Fruit fly (Drosophila melanogaster) whole organism, embryonic: ENCODE results near the gene vih.

Source experiments
- CG10565 ChIP-seq: fragments of 200-800 bp; sonication (Bioruptor generic); optimal IDR thresholded peaks from 3 replicates; lab custom pipeline; 2016; ENCODE audit warnings: missing biosample characterization, mild to moderate bottlenecking, missing genetic modification characterization
- CG11093 ChIP-seq: fragments of 200-800 bp; sonication (Bioruptor generic); IDR thresholded peaks from 3 replicates; pipeline ENCODE4 v1.3.6; 2022; ENCODE audit warnings: missing biosample characterization, missing genetic modification characterization
- CG11398 ChIP-seq: fragments of 200-800 bp; sonication (Bioruptor generic); optimal IDR thresholded peaks from 2 replicates; lab custom pipeline; 2016; ENCODE audit warnings: missing biosample characterization, missing genetic modification characterization
- CG11560 ChIP-seq: fragments of 200-800 bp; sonication (Bioruptor generic); IDR thresholded peaks from 3 replicates; pipeline ENCODE4 v1.3.6; 2022; ENCODE audit warnings: missing biosample characterization, missing genetic modification characterization
- CG12104 ChIP-seq: fragments of 200-800 bp; sonication (Bioruptor generic); optimal IDR thresholded peaks from 3 replicates; lab custom pipeline; 2016; ENCODE audit warnings: missing biosample characterization, missing genetic modification characterization
- CG12942 ChIP-seq: fragments of 200-800 bp; sonication (Bioruptor generic); optimal IDR thresholded peaks from 3 replicates; lab custom pipeline; 2016; ENCODE audit warnings: missing biosample characterization, missing genetic modification characterization
- CG13123 ChIP-seq: fragments of 200-800 bp; sonication (Bioruptor generic); optimal IDR thresholded peaks from 2 replicates; lab custom pipeline; 2016; ENCODE audit warnings: missing biosample characterization, missing genetic modification characterization
- CG15269 ChIP-seq: fragments of 200-800 bp; sonication (Bioruptor generic); optimal IDR thresholded peaks from 2 replicates; lab custom pipeline; 2018; ENCODE audit warnings: missing biosample characterization, mild to moderate bottlenecking, missing genetic modification characterization, moderate library complexity
- CG1602 ChIP-seq: fragments of 200-800 bp; sonication (Bioruptor generic); optimal IDR thresholded peaks from 3 replicates; lab custom pipeline; 2016; ENCODE audit warnings: missing biosample characterization, missing genetic modification characterization
- CG17361 ChIP-seq: fragments of 200-800 bp; sonication (Bioruptor generic); IDR thresholded peaks from 3 replicates; pipeline ENCODE4 v1.3.6; 2022; ENCODE audit warnings: missing biosample characterization, missing genetic modification characterization
- CG17568 ChIP-seq: fragments of 200-800 bp; sonication (Bioruptor generic); optimal IDR thresholded peaks from 2 replicates; lab custom pipeline; 2018; ENCODE audit warnings: missing biosample characterization, mild to moderate bottlenecking, missing genetic modification characterization, moderate library complexity
- CG2116 ChIP-seq: fragments of 200-800 bp; sonication (Bioruptor generic); optimal IDR thresholded peaks from 3 replicates; lab custom pipeline; 2018; ENCODE audit warnings: missing biosample characterization, mild to moderate bottlenecking, missing genetic modification characterization
- CG2889 ChIP-seq: fragments of 200-800 bp; sonication (Bioruptor generic); IDR thresholded peaks from 3 replicates; pipeline ENCODE4 v1.3.6; 2022; ENCODE audit warnings: missing biosample characterization, missing genetic modification characterization
- CG6175 ChIP-seq: fragments of 200-800 bp; sonication (Bioruptor generic); IDR thresholded peaks from 3 replicates; pipeline ENCODE4 v1.3.6; 2022; ENCODE audit warnings: missing biosample characterization, missing genetic modification characterization
- CG6683 ChIP-seq: fragments of 200-800 bp; sonication (Bioruptor generic); optimal IDR thresholded peaks from 2 replicates; lab custom pipeline; 2017; ENCODE audit warnings: missing biosample characterization, mild to moderate bottlenecking, missing genetic modification characterization, missing genetic modification reagents
- CG7786 ChIP-seq: fragments of 200-800 bp; sonication (Bioruptor generic); optimal IDR thresholded peaks from 2 replicates; lab custom pipeline; 2016; ENCODE audit warnings: missing biosample characterization, missing genetic modification characterization
- CG8765 ChIP-seq: fragments of 200-800 bp; sonication (Bioruptor generic); IDR thresholded peaks from 2 replicates; pipeline ENCODE4 v1.3.6; 2022; ENCODE audit warnings: missing biosample characterization, missing genetic modification characterization
- CTCF ChIP-seq: fragments of 200-800 bp; sonication (Bioruptor generic); optimal IDR thresholded peaks from 2 replicates; lab custom pipeline; 2017; ENCODE audit warnings: missing biosample characterization, mild to moderate bottlenecking, missing genetic modification characterization, moderate library complexity
- Dref ChIP-seq: fragments of 200-800 bp; sonication (Bioruptor generic); IDR thresholded peaks from 2 replicates; pipeline ENCODE4 v1.3.6; 2022; ENCODE audit warnings: missing biosample characterization, missing genetic modification characterization
- E2f2 ChIP-seq: fragments of 200-800 bp; sonication (Bioruptor generic); IDR thresholded peaks from 2 replicates; pipeline ENCODE4 v1.3.6; 2022; ENCODE audit warnings: missing biosample characterization, missing genetic modification characterization
- Fer2 ChIP-seq: fragments of 200-800 bp; sonication (Bioruptor generic); optimal IDR thresholded peaks from 2 replicates; lab custom pipeline; 2018; ENCODE audit warnings: missing biosample characterization, mild to moderate bottlenecking, missing genetic modification characterization, moderate library complexity
- HLH54F ChIP-seq: fragments of 200-800 bp; sonication (Bioruptor generic); optimal IDR thresholded peaks from 3 replicates; lab custom pipeline; 2016; ENCODE audit warnings: missing biosample characterization, missing genetic modification characterization
- HLHmδ ChIP-seq: fragments of 200-800 bp; sonication (Bioruptor generic); optimal IDR thresholded peaks from 2 replicates; lab custom pipeline; 2018; ENCODE audit warnings: missing biosample characterization, mild to moderate bottlenecking, missing genetic modification characterization, moderate library complexity
- Lim3 ChIP-seq: fragments of 200-800 bp; sonication (Bioruptor generic); IDR thresholded peaks from 2 replicates; pipeline ENCODE4 v1.3.6; 2022; ENCODE audit warnings: missing biosample characterization, missing genetic modification characterization
- MBD-R2 ChIP-seq: fragments of 200-800 bp; sonication (Bioruptor generic); IDR thresholded peaks from 2 replicates; pipeline ENCODE4 v1.3.6; 2022; ENCODE audit warnings: missing biosample characterization, missing genetic modification characterization
- Mad ChIP-seq: fragments of 200-800 bp; sonication (Bioruptor generic); optimal IDR thresholded peaks from 2 replicates; lab custom pipeline; 2016; ENCODE audit warnings: missing biosample characterization, missing genetic modification characterization
- NfI ChIP-seq: fragments of 200-800 bp; sonication (Bioruptor generic); optimal IDR thresholded peaks from 3 replicates; lab custom pipeline; 2018; ENCODE audit warnings: missing biosample characterization, mild to moderate bottlenecking, missing genetic modification characterization, moderate library complexity
- Poxn ChIP-seq: fragments of 200-800 bp; sonication (Bioruptor generic); IDR thresholded peaks from 2 replicates; pipeline ENCODE4 v1.3.6; 2022; ENCODE audit warnings: missing biosample characterization, missing genetic modification characterization
- Spps ChIP-seq: fragments of 200-800 bp; sonication (Bioruptor generic); optimal IDR thresholded peaks from 2 replicates; lab custom pipeline; 2018; ENCODE audit warnings: missing biosample characterization, mild to moderate bottlenecking, missing genetic modification characterization
- bcd ChIP-seq: fragments of 200-800 bp; sonication (Bioruptor generic); optimal IDR thresholded peaks from 2 replicates; lab custom pipeline; 2017; ENCODE audit warnings: missing biosample characterization, mild to moderate bottlenecking, missing genetic modification characterization
- br ChIP-seq: fragments of >200 bp; optimal IDR thresholded peaks from 2 replicates; lab custom pipeline; 2017
- chif ChIP-seq, 2 experiments: fragments of 200-800 bp; sonication (Bioruptor generic); optimal IDR thresholded peaks; 3 replicates each; lab custom pipeline; 2016; ENCODE audit warnings: missing biosample characterization in 2 of 2, missing genetic modification characterization in 2 of 2
- dan ChIP-seq: fragments of 200-800 bp; sonication (Bioruptor generic); IDR thresholded peaks from 2 replicates; pipeline ENCODE4 v1.3.6; 2022; ENCODE audit warnings: missing biosample characterization, missing genetic modification characterization
- danr ChIP-seq: fragments of 200-800 bp; sonication (Bioruptor generic); IDR thresholded peaks from 2 replicates; pipeline ENCODE4 v1.3.6; 2022; ENCODE audit warnings: missing biosample characterization, missing genetic modification characterization
- ewg ChIP-seq: fragments of 200-800 bp; sonication (Bioruptor generic); optimal IDR thresholded peaks from 3 replicates; lab custom pipeline; 2017; ENCODE audit warnings: mild to moderate bottlenecking, missing biosample characterization, missing genetic modification reagents, missing genetic modification characterization
- fd102C ChIP-seq: fragments of 200-800 bp; sonication (Bioruptor generic); optimal IDR thresholded peaks from 2 replicates; lab custom pipeline; 2018; ENCODE audit warnings: missing biosample characterization, mild to moderate bottlenecking, missing genetic modification characterization, moderate library complexity
- fd3F ChIP-seq: fragments of 200-800 bp; sonication (Bioruptor generic); optimal IDR thresholded peaks from 2 replicates; lab custom pipeline; 2018; ENCODE audit warnings: missing biosample characterization, mild to moderate bottlenecking, missing genetic modification characterization, moderate library complexity
- kah ChIP-seq: fragments of 200-800 bp; sonication (Bioruptor generic); optimal IDR thresholded peaks from 2 replicates; lab custom pipeline; 2018; ENCODE audit warnings: missing biosample characterization, mild to moderate bottlenecking, missing genetic modification characterization
- ken ChIP-seq: fragments of 200-800 bp; sonication (Bioruptor generic); IDR thresholded peaks from 3 replicates; pipeline ENCODE4 v1.3.6; 2022; ENCODE audit warnings: missing biosample characterization, missing genetic modification characterization
- lab ChIP-seq: fragments of 200-800 bp; sonication (Bioruptor generic); optimal IDR thresholded peaks from 3 replicates; lab custom pipeline; 2017; ENCODE audit warnings: missing biosample characterization, missing genetic modification characterization, mild to moderate bottlenecking, moderate library complexity, missing genetic modification reagents
- mam ChIP-seq: fragments of 200-800 bp; sonication (Bioruptor generic); optimal IDR thresholded peaks from 3 replicates; lab custom pipeline; 2016; ENCODE audit warnings: missing biosample characterization, missing genetic modification characterization
- nerfin-1 ChIP-seq: fragments of 200-800 bp; sonication (Bioruptor generic); optimal IDR thresholded peaks from 3 replicates; lab custom pipeline; 2019; ENCODE audit warnings: missing biosample characterization, mild to moderate bottlenecking, missing genetic modification characterization, moderate library complexity
- onecut ChIP-seq: fragments of 200-800 bp; sonication (Bioruptor generic); IDR thresholded peaks from 2 replicates; pipeline ENCODE4 v1.3.6; 2022; ENCODE audit warnings: missing biosample characterization, missing genetic modification characterization
- psq ChIP-seq: fragments of 200-800 bp; sonication (Bioruptor generic); optimal IDR thresholded peaks from 2 replicates; lab custom pipeline; 2017; ENCODE audit warnings: missing biosample characterization, missing genetic modification characterization
- ranshi ChIP-seq: fragments of 200-800 bp; sonication (Bioruptor generic); IDR thresholded peaks from 2 replicates; pipeline ENCODE4 v1.3.6; 2022; ENCODE audit warnings: missing biosample characterization, missing genetic modification characterization
- run ChIP-seq: fragments of 200-800 bp; sonication (Bioruptor generic); optimal IDR thresholded peaks from 3 replicates; lab custom pipeline; 2018; ENCODE audit warnings: missing biosample characterization, mild to moderate bottlenecking, missing genetic modification characterization
- stc ChIP-seq: fragments of 200-800 bp; sonication (Bioruptor generic); IDR thresholded peaks from 2 replicates; pipeline ENCODE4 v1.3.6; 2022; ENCODE audit warnings: missing biosample characterization, missing genetic modification characterization
- stwl ChIP-seq: fragments of 200-800 bp; sonication (Bioruptor generic); optimal IDR thresholded peaks from 3 replicates; lab custom pipeline; 2018; ENCODE audit warnings: missing biosample characterization, mild to moderate bottlenecking, missing genetic modification characterization, moderate library complexity
- tin ChIP-seq: fragments of 200-800 bp; sonication (Bioruptor generic); optimal IDR thresholded peaks from 3 replicates; lab custom pipeline; 2016; ENCODE audit warnings: missing biosample characterization, missing genetic modification characterization
- tll ChIP-seq, 2 experiments: fragments of 200-800 bp in 1 of 2; fragments of >200 bp in 1 of 2; sonication (Bioruptor generic) in 1 of 2; optimal IDR thresholded peaks; 2 replicates each; lab custom pipeline; 2017 to 2019; ENCODE audit warnings: missing biosample characterization in 2 of 2, missing genetic modification characterization in 2 of 2, mild to moderate bottlenecking in 1 of 2, moderate library complexity in 1 of 2
- trem ChIP-seq: fragments of 200-800 bp; optimal IDR thresholded peaks from 3 replicates; lab custom pipeline; 2019; ENCODE audit warnings: missing biosample characterization, mild to moderate bottlenecking, missing genetic modification characterization, moderate library complexity
- wdn ChIP-seq: fragments of 200-800 bp; sonication (Bioruptor generic); IDR thresholded peaks from 2 replicates; pipeline ENCODE4 v1.3.6; 2022; ENCODE audit warnings: missing biosample characterization, missing genetic modification characterization
- zen ChIP-seq: fragments of 200-800 bp; sonication (Bioruptor generic); optimal IDR thresholded peaks from 3 replicates; lab custom pipeline; 2018; ENCODE audit warnings: missing biosample characterization, mild to moderate bottlenecking, missing genetic modification characterization, moderate library complexity
- zfh2 ChIP-seq: fragments of 200-800 bp; sonication (Bioruptor generic); optimal IDR thresholded peaks from 2 replicates; lab custom pipeline; 2016; ENCODE audit warnings: missing biosample characterization, missing genetic modification characterization

vih gene

DNA sequence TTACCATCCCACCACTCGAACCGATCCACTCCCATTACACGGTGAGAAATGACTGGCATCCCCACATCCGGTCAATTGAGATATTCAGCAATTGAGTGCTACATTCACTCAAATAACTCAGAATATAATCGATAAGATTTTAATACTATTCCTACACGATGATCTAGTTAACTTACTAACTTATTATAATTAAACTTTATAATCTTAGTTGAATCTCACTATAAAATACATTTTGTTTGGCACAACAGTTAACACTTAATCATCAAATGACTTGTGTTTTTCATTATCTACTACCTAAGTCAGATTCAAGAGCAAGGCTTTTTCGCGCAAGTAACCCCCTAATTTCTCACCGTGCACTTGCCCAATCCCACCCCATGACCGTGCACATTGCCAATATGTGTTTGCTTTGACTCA is 8.8 kb upstream of the vih start (continued):
- TF ChIP-seq HLH54F (no peak), CG7786 (peak; percentile 3), chif (GFP tag; optimal IDR thresholded peaks at IDR 0.05; lab: Kevin White, UChicago) (peak in 1 of 2 experiments; percentile 12), wdn (GFP tag; lab: Robert Waterston, UW) (no peak), tin (GFP tag; lab: Kevin White, UChicago) (no peak), stwl (tag; lab: Kevin White, UChicago) (no peak), br (no peak), Spps (tag; lab: Kevin White, UChicago) (no peak), onecut (GFP tag; lab: Robert Waterston, UW) (peak; percentile 39), kah (no peak), stc (GFP tag; lab: Robert Waterston, UW) (no peak), run (tag; lab: Kevin White, UChicago) (no peak), Mad (GFP tag; lab: Kevin White, UChicago) (no peak), Poxn (GFP tag; lab: Robert Waterston, UW) (no peak), bcd (GFP tag; lab: Kevin White, UChicago) (peak; percentile 15), ewg (no peak), zfh2 (GFP tag; lab: Kevin White, UChicago) (no peak), CG11560 (0 out of 3 replicates have a peak, but pooled peaks have one; percentile 30), psq (no peak), CG6175 (GFP tag; lab: Robert Waterston, UW) (no peak), ken (no peak), danr (GFP tag; lab: Robert Waterston, UW) (no peak), CG17361 (GFP tag; lab: Robert Waterston, UW) (peak; percentile 71), E2f2 (GFP tag; lab: Robert Waterston, UW) (no peak), CG13123 (GFP tag; lab: Kevin White, UChicago) (no peak), CG15269 (tag; lab: Kevin White, UChicago) (peak; percentile 49), CG12942 (GFP tag; lab: Kevin White, UChicago) (no peak), Fer2 (tag; lab: Kevin White, UChicago) (no peak), CG12104 (GFP tag; lab: Kevin White, UChicago) (peak; percentile 7), CG1602 (GFP tag; lab: Kevin White, UChicago) (no peak), dan (GFP tag; lab: Robert Waterston, UW) (no peak), fd3F (GFP tag; lab: Kevin White, UChicago) (no peak), CG10565 (GFP tag; lab: Kevin White, UChicago) (no peak), lab (GFP tag; lab: Kevin White, UChicago) (peak; percentile 53), CG6683 (no peak), CG2116 (no peak), tll (GFP tag; optimal IDR thresholded peaks at IDR 0.05; lab: Kevin White, UChicago) (no peak), nerfin-1 (tag; lab: Kevin White, UChicago) (peak; percentile 35), CG8765 (GFP tag; lab: Robert Waterston, UW) (no peak), MBD-R2 (no peak), mam (GFP tag; lab: Kevin White, UChicago) (peak; percentile 8), HLHmδ (GFP tag; lab: Kevin White, UChicago) (no peak), NfI (GFP tag; lab: Kevin White, UChicago) (peak; percentile 31), ranshi (no peak), CG11093 (GFP tag; lab: Robert Waterston, UW) (no peak), CG17568 (no peak), CG11398 (no peak), CTCF (GFP tag; lab: Kevin White, UChicago) (no peak), CG2889 (GFP tag; lab: Robert Waterston, UW) (no peak), zen (tag; lab: Kevin White, UChicago) (no peak), trem (tag; lab: Kevin White, UChicago) (no peak), fd102C (GFP tag; lab: Kevin White, UChicago) (no peak), Dref (GFP tag; lab: Robert Waterston, UW) (no peak), Lim3 (no peak)
